Fruit fly (Drosophila melanogaster): ENCODE measurements around the gene Or1a.

Or1a gene

DNA sequence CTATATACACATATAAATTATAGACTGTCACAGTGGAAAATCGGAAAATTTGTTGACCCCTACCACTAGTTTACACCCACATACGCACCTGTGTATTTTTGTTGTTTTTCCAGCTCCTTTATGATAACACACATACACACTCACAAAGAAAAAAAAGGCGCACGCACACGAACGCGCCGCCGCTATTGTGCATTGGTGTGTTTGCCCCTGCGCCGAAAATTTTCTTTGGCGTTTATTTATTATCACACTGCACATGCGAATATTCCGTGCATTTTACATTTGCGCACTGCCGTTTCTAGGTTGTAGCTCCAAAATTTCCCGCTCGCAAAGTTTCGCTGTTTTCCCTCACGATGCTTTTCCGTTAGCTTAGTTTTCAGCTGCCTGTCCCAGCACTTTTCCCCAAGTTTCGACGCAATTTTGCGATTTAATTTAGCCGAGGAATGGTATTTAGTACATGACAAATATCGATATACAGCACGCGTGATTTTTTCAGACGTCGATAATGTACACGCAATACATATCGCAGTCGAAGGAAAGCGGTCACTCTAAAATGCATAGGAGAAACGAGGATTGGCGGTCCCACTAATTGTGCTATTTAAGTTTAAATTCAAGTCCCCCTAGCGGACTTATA, 35.7 kb upstream of the Or1a start, which contains the start of the genes CG3777 and ewg:
Gene CG3777, plus strand, starts transcription at position 607 of the 631 bp plus-strand sequence.
Gene ewg, minus strand, starts transcription at position 622 of the 631 bp plus-strand sequence.
- no peak for TF ChIP-seq CG9948 (tag; optimal IDR thresholded peaks at IDR 0.05)
- TF ChIP-seq EcR (GFP tag; optimal IDR thresholded peaks at IDR 0.05) = peak; percentile 29
- TF ChIP-seq D1 (tag; optimal IDR thresholded peaks at IDR 0.05) = peak; percentile 71
- TF ChIP-seq CG12605 (GFP tag; IDR thresholded peaks at IDR 0.05) = no peak
- TF ChIP-seq rn (GFP tag; IDR thresholded peaks at IDR 0.05) = no peak

DNA sequence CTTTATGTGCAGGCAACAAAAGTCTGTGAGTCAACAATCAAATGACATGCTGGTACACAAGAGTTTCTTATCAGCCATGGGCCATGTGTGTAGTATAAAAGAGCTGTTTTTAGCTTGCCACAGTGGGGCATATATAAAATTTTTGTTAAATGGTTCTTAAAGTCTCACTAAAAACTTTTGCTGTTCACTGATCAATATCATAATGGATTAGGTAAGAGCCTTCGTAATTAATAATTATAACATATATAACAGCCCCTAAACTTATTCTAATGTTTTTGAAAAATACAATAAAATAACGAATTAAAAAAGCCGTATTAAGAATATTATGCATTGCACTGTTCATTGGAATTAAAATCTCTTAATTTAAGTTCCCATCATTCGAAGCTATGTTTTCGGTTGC, 21.7 kb upstream of the Or1a start:
- no peak for TF ChIP-seq gl (tag; optimal IDR thresholded peaks at IDR 0.05)
- no peak for TF ChIP-seq CG10348 (GFP tag; IDR thresholded peaks at IDR 0.05)
- TF ChIP-seq CG8301 (tag; optimal IDR thresholded peaks at IDR 0.05) = peak; percentile 60
- TF ChIP-seq CG12605 (GFP tag; IDR thresholded peaks at IDR 0.05) = no peak
- TF ChIP-seq CG34367 (tag; optimal IDR thresholded peaks at IDR 0.05) = peak; percentile 25
- TF ChIP-seq fd96Ca (GFP tag; IDR thresholded peaks at IDR 0.05) = no peak
- TF ChIP-seq CG9948 (tag; optimal IDR thresholded peaks at IDR 0.05) = peak; percentile 37
- no peak for TF ChIP-seq Snoo (tag; optimal IDR thresholded peaks at IDR 0.05)
- peak; percentile 52 for TF ChIP-seq CG8159 (tag; optimal IDR thresholded peaks at IDR 0.05)
- TF ChIP-seq CG4496 (GFP tag; IDR thresholded peaks at IDR 0.05) = no peak
- no peak for TF ChIP-seq D1 (tag; optimal IDR thresholded peaks at IDR 0.05)
- TF ChIP-seq CG17806 (tag; optimal IDR thresholded peaks at IDR 0.05) = no peak
- TF ChIP-seq CG15710 (tag; optimal IDR thresholded peaks at IDR 0.05) = no peak
- TF ChIP-seq CG32121 (GFP tag; IDR thresholded peaks at IDR 0.05) = 0 out of 2 replicates have a peak, but pooled peaks have one; percentile 39
- no peak for TF ChIP-seq CG13204 (GFP tag; optimal IDR thresholded peaks at IDR 0.05)
- TF ChIP-seq EcR (GFP tag; optimal IDR thresholded peaks at IDR 0.05) = no peak
- no peak for TF ChIP-seq rn (GFP tag; IDR thresholded peaks at IDR 0.05)
- peak; percentile 71 for TF ChIP-seq CG14655 (GFP tag; optimal IDR thresholded peaks at IDR 0.05)
- TF ChIP-seq Pif1A (GFP tag; optimal IDR thresholded peaks at IDR 0.05) = peak; percentile 25
- TF ChIP-seq Ets98B (GFP tag; IDR thresholded peaks at IDR 0.05) = no peak
- no peak for TF ChIP-seq Pif1B (GFP tag; optimal IDR thresholded peaks at IDR 0.05)

DNA sequence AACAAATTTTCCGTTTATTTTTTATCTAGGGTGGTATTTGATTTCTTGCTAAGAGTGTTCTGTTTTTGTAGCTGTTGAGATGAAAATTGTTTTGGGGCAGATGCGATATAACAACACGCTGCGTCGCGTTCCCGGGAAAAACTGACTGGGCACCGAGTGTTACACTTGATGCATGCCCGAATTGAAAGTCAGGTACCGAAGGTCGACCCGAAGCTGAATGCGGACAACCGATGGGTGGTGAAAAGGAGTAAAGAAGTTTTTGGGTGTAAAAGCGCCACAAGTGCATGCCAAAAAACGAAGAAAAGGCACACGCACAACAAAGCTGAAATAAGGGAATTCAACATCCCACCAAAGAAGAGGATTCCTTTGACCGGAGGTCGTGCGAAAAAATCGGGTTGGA, 20.1 kb upstream of the Or1a start, which contains the start of gene CG13375:
Gene CG13375, minus strand, starts transcription at position 124 of the 400 bp plus-strand sequence.
- no peak for TF ChIP-seq CG17806 (tag; optimal IDR thresholded peaks at IDR 0.05)
- no peak for TF ChIP-seq Pif1B (GFP tag; optimal IDR thresholded peaks at IDR 0.05)
- no peak for TF ChIP-seq CG10348 (GFP tag; IDR thresholded peaks at IDR 0.05)
- TF ChIP-seq fd96Ca (GFP tag; IDR thresholded peaks at IDR 0.05) = no peak
- TF ChIP-seq CG8159 (tag; optimal IDR thresholded peaks at IDR 0.05) = no peak
- TF ChIP-seq gl (tag; optimal IDR thresholded peaks at IDR 0.05) = no peak
- no peak for TF ChIP-seq CG15710 (tag; optimal IDR thresholded peaks at IDR 0.05)
- no peak for TF ChIP-seq CG9948 (tag; optimal IDR thresholded peaks at IDR 0.05)
- TF ChIP-seq CG4496 (GFP tag; IDR thresholded peaks at IDR 0.05) = no peak
- no peak for TF ChIP-seq CG13204 (GFP tag; optimal IDR thresholded peaks at IDR 0.05)
- no peak for TF ChIP-seq Snoo (tag; optimal IDR thresholded peaks at IDR 0.05)
- TF ChIP-seq CG14655 (GFP tag; optimal IDR thresholded peaks at IDR 0.05) = no peak
- TF ChIP-seq rn (GFP tag; IDR thresholded peaks at IDR 0.05) = no peak

DNA sequence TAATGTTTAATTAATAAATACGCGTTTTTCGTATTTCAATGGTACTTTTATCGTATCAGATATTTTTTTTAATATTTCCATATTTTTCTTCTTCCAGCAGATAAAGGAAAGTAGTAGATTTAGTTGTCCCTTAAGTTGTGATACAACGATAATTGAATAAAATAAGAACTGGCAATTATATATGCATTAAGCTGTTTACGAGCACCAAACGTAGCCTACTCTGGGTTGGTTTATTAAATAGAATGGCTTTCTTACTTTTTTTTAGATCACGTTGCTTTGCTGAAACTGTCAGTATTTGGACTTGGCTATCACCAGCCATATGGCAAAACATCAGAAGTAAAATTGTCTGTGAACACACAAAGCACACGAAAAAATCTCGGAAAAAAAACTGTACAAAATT, 7.5 kb upstream of the Or1a start, which contains the start of gene CG12470:
Gene CG12470, plus strand, starts transcription at position 301 of the 400 bp plus-strand sequence.
- no peak for TF ChIP-seq Snoo (tag; optimal IDR thresholded peaks at IDR 0.05)
- no peak for TF ChIP-seq CG9948 (tag; optimal IDR thresholded peaks at IDR 0.05)
- no peak for TF ChIP-seq CG8159 (tag; optimal IDR thresholded peaks at IDR 0.05)
- no peak for TF ChIP-seq CG13204 (GFP tag; optimal IDR thresholded peaks at IDR 0.05)
- no peak for TF ChIP-seq Pif1A (GFP tag; optimal IDR thresholded peaks at IDR 0.05)
- TF ChIP-seq EcR (GFP tag; optimal IDR thresholded peaks at IDR 0.05) = no peak

DNA sequence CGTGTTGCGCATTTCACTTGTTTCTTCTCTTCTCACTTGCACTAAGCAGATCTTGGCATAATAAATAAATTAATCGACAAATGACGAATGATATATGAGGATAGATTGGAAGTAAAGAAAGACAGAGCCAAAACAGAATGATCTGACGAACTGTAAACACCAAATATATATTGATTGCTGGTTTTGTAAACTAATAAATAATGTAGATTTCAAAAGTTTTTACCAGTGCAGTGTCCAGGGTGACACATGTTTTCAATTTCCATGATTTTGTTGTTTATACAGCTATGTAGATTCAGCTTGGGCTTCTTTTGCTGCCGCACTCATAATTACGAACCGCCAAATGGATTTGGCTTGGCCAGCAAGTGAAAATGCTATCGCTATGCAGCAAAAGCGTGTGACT, 3.6 kb upstream of the Or1a start:
- TF ChIP-seq CG8301 (tag; optimal IDR thresholded peaks at IDR 0.05) (peak; percentile 3), CG8159 (tag; optimal IDR thresholded peaks at IDR 0.05) (no peak), CG14655 (GFP tag; optimal IDR thresholded peaks at IDR 0.05) (peak; percentile 9), CG13204 (GFP tag; optimal IDR thresholded peaks at IDR 0.05) (no peak), CG32121 (GFP tag; IDR thresholded peaks at IDR 0.05) (0 out of 2 replicates have a peak, but pooled peaks have one; percentile 21), rn (GFP tag; IDR thresholded peaks at IDR 0.05) (no peak), CG15710 (tag; optimal IDR thresholded peaks at IDR 0.05) (no peak)

DNA sequence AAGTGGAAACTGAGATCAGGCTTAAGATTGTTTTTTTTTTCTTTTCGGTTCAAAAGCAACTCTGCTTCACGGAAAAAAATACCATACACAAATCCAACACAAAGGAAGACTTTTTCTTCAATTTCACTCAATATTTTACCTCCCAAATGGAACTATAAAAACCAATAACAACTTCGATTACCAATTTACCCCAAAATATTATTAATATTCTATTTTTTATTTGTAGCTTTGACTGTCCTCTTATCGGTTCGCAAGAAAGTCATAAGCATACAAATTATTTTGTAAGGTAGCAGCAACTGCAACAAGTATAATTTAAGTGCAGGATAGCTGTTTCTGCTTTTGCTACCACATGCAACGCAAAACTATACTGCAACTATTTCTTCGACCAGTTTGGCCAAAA, 19.0 kb downstream of the Or1a start:
- TF ChIP-seq CG14655 (GFP tag; optimal IDR thresholded peaks at IDR 0.05) = peak; percentile 26
- TF ChIP-seq CG8301 (tag; optimal IDR thresholded peaks at IDR 0.05) = peak; percentile 9
- TF ChIP-seq Snoo (tag; optimal IDR thresholded peaks at IDR 0.05) = no peak

Measured in whole organism, pupa.